Worm (Caenorhabditis elegans) whole organism, late embryonic: Measurements from ENCODE around the gene T25B9.4.

Source experiments
- F13H6.1 ChIP-seq: sonication (generic microtip); optimal IDR thresholded peaks from 2 replicates; lab custom pipeline; 2016; ENCODE audit warnings: missing genetic modification characterization, missing compliant biosample characterization
- K02D7.2 ChIP-seq: sonication (generic microtip); optimal IDR thresholded peaks from 2 replicates; lab custom pipeline; 2017; ENCODE audit warnings: mild to moderate bottlenecking, missing genetic modification characterization, missing compliant biosample characterization
- K09A11.1 ChIP-seq: sonication (generic microtip); optimal IDR thresholded peaks from 2 replicates; lab custom pipeline; 2017; ENCODE audit warnings: antibody characterized with exemption, mild to moderate bottlenecking, missing genetic modification characterization, missing compliant biosample characterization; ENCODE audit not compliant: insufficient read depth
- T23F11.4 ChIP-seq: fragments of 200-800 bp; sonication (Bioruptor generic); optimal IDR thresholded peaks from 2 replicates; lab custom pipeline; 2018; ENCODE audit warnings: mild to moderate bottlenecking, missing genetic modification characterization, missing compliant biosample characterization
- Y22D7AL.16 ChIP-seq: sonication (generic microtip); optimal IDR thresholded peaks from 2 replicates; lab custom pipeline; 2016; ENCODE audit warnings: missing genetic modification characterization, missing compliant biosample characterization
- ahr-1 ChIP-seq: sonication (generic microtip); optimal IDR thresholded peaks from 2 replicates; lab custom pipeline; 2016; ENCODE audit warnings: missing genetic modification characterization, missing compliant biosample characterization
- ceh-14 ChIP-seq: sonication (generic microtip); optimal IDR thresholded peaks from 2 replicates; lab custom pipeline; 2016; ENCODE audit warnings: missing genotype, missing genetic modification characterization, missing compliant biosample characterization
- ceh-18 ChIP-seq: sonication (generic microtip); optimal IDR thresholded peaks from 2 replicates; lab custom pipeline; 2016; ENCODE audit warnings: missing genetic modification characterization, missing compliant biosample characterization
- ceh-22 ChIP-seq: sonication (generic microtip); optimal IDR thresholded peaks from 2 replicates; lab custom pipeline; 2017; ENCODE audit warnings: missing biosample characterization, missing genetic modification characterization
- ceh-34 ChIP-seq: sonication (generic microtip); optimal IDR thresholded peaks from 2 replicates; lab custom pipeline; 2016; ENCODE audit warnings: mild to moderate bottlenecking, missing genetic modification characterization, missing compliant biosample characterization
- ceh-6 ChIP-seq: fragments of 200-800 bp; sonication (Bioruptor generic); optimal IDR thresholded peaks from 2 replicates; lab custom pipeline; 2018; ENCODE audit warnings: mild to moderate bottlenecking, missing genetic modification characterization, missing compliant biosample characterization
- che-1 ChIP-seq: sonication (generic microtip); optimal IDR thresholded peaks from 2 replicates; lab custom pipeline; 2016; ENCODE audit warnings: mild to moderate bottlenecking, missing genetic modification characterization, missing compliant biosample characterization
- dve-1 ChIP-seq: sonication (generic microtip); optimal IDR thresholded peaks from 2 replicates; lab custom pipeline; 2017; ENCODE audit warnings: antibody characterized with exemption, mild to moderate bottlenecking, missing genetic modification characterization, missing compliant biosample characterization
- elt-2 ChIP-seq: sonication (generic microtip); optimal IDR thresholded peaks from 2 replicates; lab custom pipeline; 2016; ENCODE audit warnings: missing genetic modification reagents, missing genetic modification characterization, missing compliant biosample characterization
- eyg-1 ChIP-seq: sonication (generic microtip); optimal IDR thresholded peaks from 2 replicates; lab custom pipeline; 2016; ENCODE audit warnings: missing genotype, missing genetic modification characterization, missing compliant biosample characterization
- fkh-10 ChIP-seq: fragments of 150-350 bp; optimal IDR thresholded peaks from 2 replicates; lab custom pipeline; 2014; ENCODE audit warnings: missing biosample characterization, missing genetic modification reagents, missing genetic modification characterization
- fkh-6 ChIP-seq: sonication (generic microtip); optimal IDR thresholded peaks from 2 replicates; lab custom pipeline; 2016; ENCODE audit warnings: missing genetic modification characterization, missing compliant biosample characterization
- gmeb-2 ChIP-seq: sonication (generic microtip); optimal IDR thresholded peaks from 2 replicates; lab custom pipeline; 2016; ENCODE audit warnings: missing genetic modification characterization, inconsistent platforms, missing compliant biosample characterization
- hlh-30 ChIP-seq: sonication (generic microtip); optimal IDR thresholded peaks from 2 replicates; lab custom pipeline; 2017; ENCODE audit warnings: antibody characterized with exemption, missing genetic modification characterization, missing compliant biosample characterization; ENCODE audit not compliant: insufficient read depth
- hlh-8 ChIP-seq: sonication (generic microtip); optimal IDR thresholded peaks from 2 replicates; lab custom pipeline; 2016; ENCODE audit warnings: missing genotype, missing genetic modification characterization, missing compliant biosample characterization
- lim-6 ChIP-seq: sonication (generic microtip); optimal IDR thresholded peaks from 2 replicates; lab custom pipeline; 2016; ENCODE audit warnings: missing genetic modification characterization, missing compliant biosample characterization
- madf-2 ChIP-seq: sonication (generic microtip); optimal IDR thresholded peaks from 2 replicates; lab custom pipeline; 2017; ENCODE audit warnings: missing genetic modification characterization, missing compliant biosample characterization
- mec-3 ChIP-seq: sonication (generic microtip); optimal IDR thresholded peaks from 2 replicates; lab custom pipeline; 2016; ENCODE audit warnings: borderline replicate concordance, missing genetic modification characterization, missing compliant biosample characterization
- nfya-1 ChIP-seq: sonication (generic microtip); optimal IDR thresholded peaks from 2 replicates; lab custom pipeline; 2017; ENCODE audit warnings: missing genetic modification characterization, mild to moderate bottlenecking, missing compliant biosample characterization, antibody characterized with exemption, moderate library complexity
- nhr-11 ChIP-seq: fragments of 150-350 bp; optimal IDR thresholded peaks from 2 replicates; lab custom pipeline; 2014; ENCODE audit warnings: missing biosample characterization, missing genetic modification characterization
- nhr-232 ChIP-seq: sonication (generic microtip); optimal IDR thresholded peaks from 2 replicates; lab custom pipeline; 2016; ENCODE audit warnings: missing genetic modification characterization, missing compliant biosample characterization
- odd-2 ChIP-seq: sonication (generic microtip); optimal IDR thresholded peaks from 2 replicates; lab custom pipeline; 2017; ENCODE audit warnings: antibody characterized with exemption, mild to moderate bottlenecking, missing genetic modification characterization, missing compliant biosample characterization
- pha-2 ChIP-seq: sonication (generic microtip); optimal IDR thresholded peaks from 2 replicates; lab custom pipeline; 2017; ENCODE audit warnings: mild to moderate bottlenecking, missing genetic modification characterization, missing compliant biosample characterization
- ref-2 ChIP-seq: sonication (generic microtip); optimal IDR thresholded peaks from 2 replicates; lab custom pipeline; 2016; ENCODE audit warnings: missing genetic modification characterization, missing compliant biosample characterization
- rnt-1 ChIP-seq: sonication (generic microtip); optimal IDR thresholded peaks from 2 replicates; lab custom pipeline; 2016; ENCODE audit warnings: missing genetic modification characterization, missing compliant biosample characterization
- sdc-2 ChIP-seq: sonication (generic microtip); optimal IDR thresholded peaks from 2 replicates; lab custom pipeline; 2016; ENCODE audit warnings: missing genotype, missing genetic modification characterization, missing compliant biosample characterization
- syd-9 ChIP-seq: sonication (generic microtip); optimal IDR thresholded peaks from 2 replicates; lab custom pipeline; 2016; ENCODE audit warnings: mild to moderate bottlenecking, missing genetic modification characterization, moderate library complexity, missing compliant biosample characterization
- tbx-2 ChIP-seq: sonication (generic microtip); optimal IDR thresholded peaks from 2 replicates; lab custom pipeline; 2016; ENCODE audit warnings: missing genetic modification characterization, missing compliant biosample characterization
- ttx-3 ChIP-seq: sonication (generic microtip); optimal IDR thresholded peaks from 2 replicates; lab custom pipeline; 2016; ENCODE audit warnings: missing genetic modification reagents, missing genetic modification characterization, missing compliant biosample characterization
- unc-3 ChIP-seq, 2 experiments: fragments of 200-800 bp in 1 of 2; sonication (Bioruptor generic) in 1 of 2; sonication (generic microtip) in 1 of 2; conservative IDR thresholded peaks in 1 of 2; optimal IDR thresholded peaks in 1 of 2; 2 replicates each; pipeline versions ENCODE4 v1.3.6 to Lab custom; 2016 to 2022; ENCODE audit warnings: missing compliant biosample characterization in 2 of 2, missing genetic modification characterization in 2 of 2, missing genetic modification reagents in 1 of 2
- unc-42 ChIP-seq: sonication (generic microtip); optimal IDR thresholded peaks from 2 replicates; lab custom pipeline; 2016; ENCODE audit warnings: missing genotype, missing genetic modification characterization, missing compliant biosample characterization
- zip-5 ChIP-seq: sonication (generic microtip); optimal IDR thresholded peaks from 2 replicates; lab custom pipeline; 2016; ENCODE audit warnings: missing genetic modification characterization, missing compliant biosample characterization

Gene T25B9.4

ce11 chrIV:10781346-10781745, 23.8 kb upstream of the T25B9.4 start:
- no peak for TF ChIP-seq ceh-34
- TF ChIP-seq syd-9 (tag; lab: Kevin White, UChicago), result no peak
- TF ChIP-seq T23F11.4, result no peak
- no peak for TF ChIP-seq ttx-3 (tag; lab: Kevin White, UChicago)
- no peak for TF ChIP-seq ceh-14 (tag; lab: Kevin White, UChicago)
- TF ChIP-seq nfya-1 (tag; lab: Kevin White, UChicago), result no peak
- no peak for TF ChIP-seq ref-2 (tag; lab: Kevin White, UChicago)
- TF ChIP-seq unc-3 (GFP tag; conservative IDR thresholded peaks at IDR 0.05; lab: Robert Waterston, UW), result no peak
- no peak for TF ChIP-seq unc-3 (tag; optimal IDR thresholded peaks at IDR 0.05; lab: Kevin White, UChicago)
- TF ChIP-seq mec-3, result no peak
- no peak for TF ChIP-seq K09A11.1
- no peak for TF ChIP-seq nhr-232 (tag; lab: Kevin White, UChicago)
- no peak for TF ChIP-seq Y22D7AL.16 (tag; lab: Kevin White, UChicago)
- no peak for TF ChIP-seq ceh-22 (tag; lab: Kevin White, UChicago)
- TF ChIP-seq, all 69 proteins: peak for 0

- TF ChIP-seq ceh-18, result no peak
- no peak for TF ChIP-seq hlh-30 (tag; lab: Kevin White, UChicago)
- no peak for TF ChIP-seq unc-3 (GFP tag; conservative IDR thresholded peaks at IDR 0.05; lab: Robert Waterston, UW)
- no peak for TF ChIP-seq unc-3 (tag; optimal IDR thresholded peaks at IDR 0.05; lab: Kevin White, UChicago)
- TF ChIP-seq nfya-1 (tag; lab: Kevin White, UChicago), result no peak
Observed at ce11 chrIV:10780583-10780982, 23.1 kb upstream of the T25B9.4 start, which contains the start of gene swt-3. Gene swt-3, minus strand, starts transcription at chrIV:10780683.

DNA sequence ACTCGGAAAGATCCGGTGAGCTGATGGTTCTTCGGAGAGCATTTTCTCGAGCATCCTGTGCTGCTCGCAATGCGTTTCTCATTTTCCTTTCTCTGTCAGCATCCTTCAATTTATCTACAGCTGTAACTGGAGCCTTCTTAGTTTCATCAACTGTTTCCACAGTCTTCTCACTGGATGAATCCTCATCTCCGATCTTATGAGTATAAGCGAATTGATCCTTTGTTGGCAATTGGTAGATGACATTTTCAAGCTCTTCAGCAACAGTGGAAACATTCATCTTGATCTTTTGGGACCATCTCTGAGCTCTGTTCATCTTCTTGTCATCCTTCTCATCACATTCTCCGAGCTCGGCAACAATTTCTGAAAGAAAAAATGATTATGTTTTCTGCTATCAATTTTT, 21.8 kb upstream of the T25B9.4 start:
- no peak for TF ChIP-seq nhr-11 (tag; lab: Kevin White, UChicago)
- no peak for TF ChIP-seq zip-5 (tag; lab: Kevin White, UChicago)
- no peak for TF ChIP-seq unc-3 (GFP tag; conservative IDR thresholded peaks at IDR 0.05; lab: Robert Waterston, UW)
- no peak for TF ChIP-seq unc-3 (tag; optimal IDR thresholded peaks at IDR 0.05; lab: Kevin White, UChicago)
- no peak for TF ChIP-seq fkh-6 (tag; lab: Kevin White, UChicago)
- no peak for TF ChIP-seq eyg-1
- no peak for TF ChIP-seq gmeb-2 (tag; lab: Kevin White, UChicago)
- no peak for TF ChIP-seq sdc-2 (tag; lab: Kevin White, UChicago)
- no peak for TF ChIP-seq ceh-22 (tag; lab: Kevin White, UChicago)

ce11 chrIV:10778582-10778981, 21.1 kb upstream of the T25B9.4 start:
- no peak for TF ChIP-seq lim-6
- TF ChIP-seq F13H6.1, result no peak
- TF ChIP-seq Y22D7AL.16 (tag; lab: Kevin White, UChicago), result no peak
- no peak for TF ChIP-seq fkh-10 (GFP tag; lab: Kevin White, UChicago)
- TF ChIP-seq che-1, result no peak
- TF ChIP-seq madf-2 (tag; lab: Kevin White, UChicago), result no peak
- TF ChIP-seq hlh-8 (tag; lab: Kevin White, UChicago), result no peak

DNA sequence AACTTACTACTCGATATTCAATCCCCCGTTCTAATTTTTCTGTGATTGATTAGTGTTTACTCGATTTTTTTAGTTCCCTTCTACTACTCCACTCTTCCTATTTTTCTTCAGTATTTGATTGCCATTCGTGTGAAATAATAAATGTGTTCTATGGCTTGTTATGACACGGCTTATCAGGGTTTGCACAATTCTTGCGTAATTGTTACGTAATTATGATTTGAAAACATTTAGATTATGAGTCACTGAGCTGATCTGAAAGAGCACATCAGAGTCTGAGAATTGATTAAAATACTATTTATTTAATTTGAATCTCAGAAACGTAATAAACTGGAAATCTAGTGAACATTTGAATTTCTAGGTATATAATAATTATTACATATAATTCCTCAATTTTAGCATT, 20.1 kb upstream of the T25B9.4 start:
- TF ChIP-seq ahr-1 (no peak), elt-2 (peak; percentile 89)

ce11 chrIV:10777076-10777475, 19.6 kb upstream of the T25B9.4 start:
- no peak for TF ChIP-seq rnt-1
- no peak for TF ChIP-seq odd-2
- TF ChIP-seq K02D7.2 (tag; lab: Kevin White, UChicago), result no peak
- no peak for TF ChIP-seq tbx-2 (tag; lab: Kevin White, UChicago)
- TF ChIP-seq ceh-6 (GFP tag; lab: Kevin White, UChicago), result no peak
- no peak for TF ChIP-seq unc-42
- no peak for TF ChIP-seq dve-1
- TF ChIP-seq pha-2 (tag; lab: Kevin White, UChicago), result no peak
- TF ChIP-seq K09A11.1, result no peak
- TF ChIP-seq elt-2, result no peak
